Worm (Caenorhabditis elegans): ENCODE measurements around the gene tgn-38.

tgn-38 gene

ce11 chrIV:12029074-12029473 lies at the start of gene tgn-38:
Gene tgn-38, minus strand, starts transcription at chrIV:12029174.
- TF ChIP-seq F10B5.3 (tag; optimal IDR thresholded peaks at IDR 0.05) (no peak), nhr-10 (tag; optimal IDR thresholded peaks at IDR 0.05) (no peak)

- no peak for TF ChIP-seq ceh-20 (GFP tag; IDR thresholded peaks at IDR 0.05)
- TF ChIP-seq daf-8 (GFP tag; IDR thresholded peaks at IDR 0.05), result no peak
Measured at ce11 chrIV:12078112-12078812, 49.3 kb upstream of the tgn-38 start, which contains the start of gene tmed-1. Gene tmed-1, minus strand, starts transcription at chrIV:12078162.

- TF ChIP-seq tra-1 (GFP tag; IDR thresholded peaks at IDR 0.05), result no peak
- TF ChIP-seq ceh-62 (tag; optimal IDR thresholded peaks at IDR 0.05), result no peak
- TF ChIP-seq R02D3.7 (tag; optimal IDR thresholded peaks at IDR 0.05), result no peak
- TF ChIP-seq lsy-2 (tag; optimal IDR thresholded peaks at IDR 0.05), result no peak
- no peak for TF ChIP-seq zip-2 (tag; optimal IDR thresholded peaks at IDR 0.05)
- no peak for TF ChIP-seq nhr-11 (tag; optimal IDR thresholded peaks at IDR 0.05)
- TF ChIP-seq F44E2.7 (GFP tag; IDR thresholded peaks at IDR 0.05), result no peak
- no peak for TF ChIP-seq set-16 (GFP tag; IDR thresholded peaks at IDR 0.05)
- no peak for TF ChIP-seq zip-11 (GFP tag; IDR thresholded peaks at IDR 0.05)
- no peak for TF ChIP-seq unc-130 (GFP tag; optimal IDR thresholded peaks at IDR 0.05)
- TF ChIP-seq vab-7 (GFP tag; IDR thresholded peaks at IDR 0.05), result no peak
- no peak for TF ChIP-seq rbr-2 (tag; optimal IDR thresholded peaks at IDR 0.05)
- TF ChIP-seq Y48G9A.11 (GFP tag; IDR thresholded peaks at IDR 0.05), result no peak
- TF ChIP-seq mdt-29 (GFP tag; IDR thresholded peaks at IDR 0.05), result no peak
- TF ChIP-seq nhr-77 (tag; optimal IDR thresholded peaks at IDR 0.05), result no peak
- no peak for TF ChIP-seq saeg-2 (GFP tag; IDR thresholded peaks at IDR 0.05)
- TF ChIP-seq lin-13 (GFP tag; optimal IDR thresholded peaks at IDR 0.05), result no peak
Measured at ce11 chrIV:12075497-12075896, 46.5 kb upstream of the tgn-38 start, which contains the start of gene K08E4.7. Gene K08E4.7, plus strand, starts transcription at chrIV:12075797.

ce11 chrIV:12068590-12068989 lies 39.6 kb upstream of the tgn-38 start, which contains the start of gene bath-37:
Gene bath-37, plus strand, starts transcription at chrIV:12068890.
- TF ChIP-seq arid-1 (GFP tag; conservative IDR thresholded peaks at IDR 0.05) (no peak), Y48G9A.11 (GFP tag; IDR thresholded peaks at IDR 0.05) (no peak), nhr-77 (tag; optimal IDR thresholded peaks at IDR 0.05) (no peak), lin-29 (GFP tag; IDR thresholded peaks at IDR 0.05) (no peak), dmd-6 (GFP tag; IDR thresholded peaks at IDR 0.05) (no peak), nhr-102 (tag; optimal IDR thresholded peaks at IDR 0.05) (no peak), tra-1 (GFP tag; IDR thresholded peaks at IDR 0.05) (no peak), lin-1 (GFP tag; IDR thresholded peaks at IDR 0.05) (no peak), nhr-11 (tag; optimal IDR thresholded peaks at IDR 0.05) (no peak), dpl-1 (GFP tag; optimal IDR thresholded peaks at IDR 0.05) (no peak)

ce11 chrIV:12061229-12061628 lies 32.3 kb upstream of the tgn-38 start, which contains the start of gene K08E4.8:
Gene K08E4.8, minus strand, starts transcription at chrIV:12061329.
- TF ChIP-seq duxl-1 (tag; optimal IDR thresholded peaks at IDR 0.05; ENCODE audit: poor library complexity), result no peak
- TF ChIP-seq lin-29 (GFP tag; IDR thresholded peaks at IDR 0.05), result no peak
- no peak for TF ChIP-seq aha-1 (tag)
- TF ChIP-seq ceh-62 (tag; optimal IDR thresholded peaks at IDR 0.05), result no peak
- TF ChIP-seq nhr-10 (tag; optimal IDR thresholded peaks at IDR 0.05), result no peak
- no peak for TF ChIP-seq zag-1 (tag; optimal IDR thresholded peaks at IDR 0.05)
- TF ChIP-seq daf-16 (GFP tag; optimal IDR thresholded peaks at IDR 0.05), result no peak
- TF ChIP-seq daf-16 (tag; optimal IDR thresholded peaks at IDR 0.05), result no peak
- no peak for TF ChIP-seq unc-130 (GFP tag; optimal IDR thresholded peaks at IDR 0.05)
- no peak for TF ChIP-seq lin-38 (GFP tag; IDR thresholded peaks at IDR 0.05)
- TF ChIP-seq lsy-2 (tag; optimal IDR thresholded peaks at IDR 0.05), result no peak
- no peak for TF ChIP-seq Y48G9A.11 (GFP tag; IDR thresholded peaks at IDR 0.05)
